Worm (Caenorhabditis elegans) whole organism, young adult: ENCODE results near the gene sra-37.
A peak's percentile ranks its signal among the peaks of the same experiment; 100 is the strongest.

Experiments
- B0261.1 ChIP-seq: sonication (generic microtip); optimal IDR thresholded peaks from 2 replicates; lab custom pipeline; 2016; ENCODE audit warnings: mild to moderate bottlenecking, missing genetic modification characterization, moderate library complexity, missing compliant biosample characterization
- B0336.3 ChIP-seq: fragments of 200-800 bp; sonication (Bioruptor generic); IDR thresholded peaks from 2 replicates; pipeline ENCODE4 v1.3.6; 2022; ENCODE audit warnings: missing genetic modification characterization, missing compliant biosample characterization
- C17E4.6 ChIP-seq: fragments of 200-800 bp; sonication (Bioruptor generic); IDR thresholded peaks from 2 replicates; pipeline ENCODE4 v1.3.6; 2022; ENCODE audit warnings: missing genetic modification reagents, missing genetic modification characterization, missing compliant biosample characterization
- F22D6.2 ChIP-seq: sonication (generic microtip); optimal IDR thresholded peaks from 2 replicates; lab custom pipeline; 2016; ENCODE audit warnings: mild to moderate bottlenecking, missing genetic modification characterization, missing compliant biosample characterization
- F33H1.4 ChIP-seq: fragments of 200-800 bp; sonication (Bioruptor generic); IDR thresholded peaks from 2 replicates; pipeline ENCODE4 v1.3.6; 2022; ENCODE audit warnings: missing genetic modification reagents, missing genetic modification characterization, missing compliant biosample characterization
- F57C9.4 ChIP-seq: sonication (generic microtip); optimal IDR thresholded peaks from 2 replicates; lab custom pipeline; 2017; ENCODE audit warnings: mild to moderate bottlenecking, missing genetic modification characterization, missing compliant biosample characterization
- T07F8.4 ChIP-seq: sonication (generic microtip); optimal IDR thresholded peaks from 2 replicates; lab custom pipeline; 2016; ENCODE audit warnings: mild to moderate bottlenecking, missing genetic modification characterization, moderate library complexity, missing compliant biosample characterization
- Y53F4B.3 ChIP-seq: fragments of 200-800 bp; sonication (Bioruptor generic); IDR thresholded peaks from 2 replicates; pipeline ENCODE4 v1.3.6; 2022; ENCODE audit warnings: missing genetic modification reagents, missing genetic modification characterization, missing compliant biosample characterization
- Y95B8A.8 ChIP-seq: fragments of 200-800 bp; sonication (Bioruptor generic); IDR thresholded peaks from 2 replicates; pipeline ENCODE4 v1.3.6; 2022; ENCODE audit warnings: missing genetic modification reagents, missing genetic modification characterization, missing compliant biosample characterization
- aptf-2 ChIP-seq: fragments of 200-800 bp; sonication (Bioruptor generic); conservative IDR thresholded peaks from 2 replicates; pipeline ENCODE4 v1.3.6; 2022; ENCODE audit warnings: missing genetic modification reagents, missing genetic modification characterization, missing compliant biosample characterization
- attf-5 ChIP-seq: fragments of 200-800 bp; sonication (Bioruptor generic); optimal IDR thresholded peaks from 2 replicates; lab custom pipeline; 2018; ENCODE audit warnings: mild to moderate bottlenecking, missing genetic modification characterization, missing compliant biosample characterization
- ceh-40 ChIP-seq: fragments of 200-800 bp; sonication (Bioruptor generic); IDR thresholded peaks from 2 replicates; pipeline ENCODE4 v1.3.6; 2022; ENCODE audit warnings: missing genetic modification characterization, missing compliant biosample characterization
- chd-7 ChIP-seq: sonication (generic microtip); optimal IDR thresholded peaks from 2 replicates; lab custom pipeline; 2016; ENCODE audit warnings: mild to moderate bottlenecking, missing genetic modification characterization, moderate library complexity, missing compliant biosample characterization
- ets-4 ChIP-seq: fragments of 200-800 bp; sonication (Bioruptor generic); optimal IDR thresholded peaks from 2 replicates; lab custom pipeline; 2018; ENCODE audit warnings: mild to moderate bottlenecking, missing genetic modification characterization, missing compliant biosample characterization
- hmg-1.2 ChIP-seq: fragments of 200-800 bp; sonication (Bioruptor generic); IDR thresholded peaks from 2 replicates; pipeline ENCODE4 v1.3.6; 2022; ENCODE audit warnings: missing genetic modification reagents, missing genetic modification characterization, missing compliant biosample characterization
- hmg-20 ChIP-seq: fragments of 200-800 bp; sonication (Bioruptor generic); IDR thresholded peaks from 2 replicates; pipeline ENCODE4 v1.3.6; 2022; ENCODE audit warnings: missing genetic modification reagents, missing genetic modification characterization, missing compliant biosample characterization
- lag-1 ChIP-seq: fragments of 200-800 bp; sonication (Bioruptor generic); IDR thresholded peaks from 2 replicates; pipeline ENCODE4 v1.3.6; 2022; ENCODE audit warnings: missing genetic modification reagents, missing genetic modification characterization, missing compliant biosample characterization
- let-607 ChIP-seq, 2 experiments: fragments of 200-800 bp in 1 of 2; sonication (Bioruptor generic) in 1 of 2; sonication (generic microtip) in 1 of 2; optimal IDR thresholded peaks; 2 replicates each; lab custom pipeline; 2016 to 2018; ENCODE audit warnings: mild to moderate bottlenecking in 2 of 2, missing compliant biosample characterization in 2 of 2, missing genetic modification characterization in 2 of 2, moderate library complexity in 2 of 2, missing genotype in 1 of 2
- lin-26 ChIP-seq: fragments of 200-800 bp; sonication (Bioruptor generic); IDR thresholded peaks from 2 replicates; pipeline ENCODE4 v1.3.6; 2022; ENCODE audit warnings: missing genetic modification reagents, missing genetic modification characterization, missing compliant biosample characterization
- lin-35 ChIP-seq, 3 experiments: fragments of 150-350 bp in 2 of 3; sonication (generic microtip) in 1 of 3; optimal IDR thresholded peaks; 2 replicates each; lab custom pipeline; 2014 to 2018; ENCODE audit warnings: missing biosample characterization in 3 of 3, missing genetic modification characterization in 3 of 3, missing genetic modification reagents in 3 of 3
- madf-10 ChIP-seq: sonication (generic microtip); optimal IDR thresholded peaks from 2 replicates; lab custom pipeline; 2016; ENCODE audit warnings: mild to moderate bottlenecking, missing genetic modification characterization, missing compliant biosample characterization
- nhr-27 ChIP-seq: fragments of 200-800 bp; sonication (Bioruptor generic); optimal IDR thresholded peaks from 2 replicates; lab custom pipeline; 2018; ENCODE audit warnings: mild to moderate bottlenecking, missing genetic modification characterization, moderate library complexity, missing compliant biosample characterization
- pbrm-1 ChIP-seq: fragments of 200-800 bp; sonication (Bioruptor generic); IDR thresholded peaks from 2 replicates; pipeline ENCODE4 v1.3.6; 2022; ENCODE audit warnings: missing genetic modification reagents, missing genetic modification characterization, missing compliant biosample characterization
- pha-4 ChIP-seq: fragments of 150-350 bp; sonication (generic microtip); optimal IDR thresholded peaks from 2 replicates; lab custom pipeline; 2014; ENCODE audit warnings: missing biosample characterization, missing genetic modification reagents, missing genetic modification characterization
- rcor-1 ChIP-seq: fragments of 200-800 bp; sonication (Bioruptor generic); IDR thresholded peaks from 2 replicates; pipeline ENCODE4 v1.3.6; 2022; ENCODE audit warnings: missing genetic modification reagents, missing genetic modification characterization, missing compliant biosample characterization
- rpc-1 ChIP-seq, 2 experiments: fragments of 150-350 bp in 1 of 2; sonication (generic microtip) in 1 of 2; optimal IDR thresholded peaks; 2 replicates each; lab custom pipeline; 2014 to 2018; ENCODE audit warnings: missing biosample characterization in 1 of 2, missing genetic modification characterization in 1 of 2, missing genetic modification reagents in 1 of 2, missing genotype in 1 of 2
- sdz-38 ChIP-seq: sonication (generic microtip); optimal IDR thresholded peaks from 2 replicates; lab custom pipeline; 2016; ENCODE audit warnings: missing genotype, missing genetic modification characterization, missing compliant biosample characterization
- sea-2 ChIP-seq: fragments of 200-800 bp; sonication (Bioruptor generic); IDR thresholded peaks from 2 replicates; pipeline ENCODE4 v1.3.6; 2022; ENCODE audit warnings: missing genetic modification characterization, missing compliant biosample characterization
- snpc-1.1 ChIP-seq: sonication (generic microtip); optimal IDR thresholded peaks from 2 replicates; lab custom pipeline; 2017; ENCODE audit warnings: missing genetic modification characterization, mild to moderate bottlenecking, missing compliant biosample characterization, antibody characterized with exemption, moderate library complexity, missing genotype, missing genetic modification reagents; ENCODE audit not compliant: insufficient read depth
- snpc-3.4 ChIP-seq: sonication (generic microtip); optimal IDR thresholded peaks from 2 replicates; lab custom pipeline; 2017; ENCODE audit warnings: missing genetic modification characterization, mild to moderate bottlenecking, missing compliant biosample characterization, antibody characterized with exemption, moderate library complexity, missing genotype, missing genetic modification reagents
- snpc-4 ChIP-seq, 5 experiments: fragments of 150-350 bp in 1 of 5; sonication (generic microtip) in 4 of 5; optimal IDR thresholded peaks; 2 replicates each; lab custom pipeline; 2014 to 2018; ENCODE audit warnings: missing genetic modification characterization in 5 of 5, missing biosample characterization in 3 of 5, antibody characterized with exemption in 2 of 5, mild to moderate bottlenecking in 2 of 5, missing compliant biosample characterization in 2 of 5, missing genotype in 2 of 5, moderate library complexity in 2 of 5, missing genetic modification reagents in 1 of 5
- sptf-2 ChIP-seq: fragments of 200-800 bp; sonication (Bioruptor generic); optimal IDR thresholded peaks from 2 replicates; lab custom pipeline; 2018; ENCODE audit warnings: mild to moderate bottlenecking, missing genetic modification characterization, missing compliant biosample characterization
- tbp1 ChIP-seq: fragments of 200-800 bp; sonication (Bioruptor generic); optimal IDR thresholded peaks from 2 replicates; lab custom pipeline; 2018; ENCODE audit warnings: mild to moderate bottlenecking, missing genetic modification characterization, missing compliant biosample characterization
- tlf-1 ChIP-seq: fragments of 200-800 bp; sonication (Bioruptor generic); optimal IDR thresholded peaks from 2 replicates; lab custom pipeline; 2018; ENCODE audit warnings: mild to moderate bottlenecking, missing genetic modification characterization, missing compliant biosample characterization
- xnd-1 ChIP-seq: sonication (generic microtip); optimal IDR thresholded peaks from 2 replicates; lab custom pipeline; 2016; ENCODE audit warnings: missing genotype, missing genetic modification reagents, missing genetic modification characterization, missing compliant biosample characterization
- zim-3 ChIP-seq: sonication (generic microtip); optimal IDR thresholded peaks from 2 replicates; lab custom pipeline; 2017; ENCODE audit warnings: mild to moderate bottlenecking, missing genetic modification characterization, moderate library complexity, missing compliant biosample characterization
- ztf-22 ChIP-seq: fragments of 200-800 bp; sonication (Bioruptor generic); optimal IDR thresholded peaks from 2 replicates; lab custom pipeline; 2018; ENCODE audit warnings: mild to moderate bottlenecking, missing genetic modification characterization, moderate library complexity, missing compliant biosample characterization
- ztf-26 ChIP-seq: sonication (generic microtip); optimal IDR thresholded peaks from 2 replicates; lab custom pipeline; 2017; ENCODE audit warnings: missing genetic modification characterization, missing compliant biosample characterization
- ztf-28 ChIP-seq: fragments of 200-800 bp; sonication (Bioruptor generic); IDR thresholded peaks from 2 replicates; pipeline ENCODE4 v1.3.6; 2022; ENCODE audit warnings: missing genetic modification reagents, missing genetic modification characterization, missing compliant biosample characterization

The sra-37 gene

ce11 chrX:13909850-13910249, 16.7 kb upstream of the sra-37 start, which contains the start of gene Y26E6A.3:
Gene Y26E6A.3, minus strand, starts transcription at chrX:13909950.
- TF ChIP-seq sea-2 (no peak), let-607 (tag; optimal IDR thresholded peaks at IDR 0.05; lab: Kevin White, UChicago) (no peak), pbrm-1 (GFP tag; lab: Robert Waterston, UW) (no peak)

ce11 chrX:13903769-13904168, 10.6 kb upstream of the sra-37 start:
- TF ChIP-seq lin-26 (GFP tag; lab: Robert Waterston, UW) (no peak), nhr-27 (tag; lab: Kevin White, UChicago) (no peak), tbp1 (GFP tag; lab: Kevin White, UChicago) (no peak)

ce11 chrX:13903328-13903727, 10.2 kb upstream of the sra-37 start, which contains the start of gene sra-39:
Gene sra-39, minus strand, starts transcription at chrX:13903428.
- no peak for TF ChIP-seq F33H1.4
- no peak for TF ChIP-seq Y53F4B.3 (GFP tag; lab: Robert Waterston, UW)
- TF ChIP-seq chd-7 (tag; lab: Kevin White, UChicago): no peak
- TF ChIP-seq, all 124 proteins: peak for 0

- TF ChIP-seq sea-2: no peak
- no peak for TF ChIP-seq ets-4 (GFP tag; lab: Kevin White, UChicago)
- TF ChIP-seq sptf-2 (GFP tag; lab: Kevin White, UChicago): no peak
- TF ChIP-seq tlf-1 (GFP tag; lab: Kevin White, UChicago): no peak
- TF ChIP-seq lin-35 (GFP tag; optimal IDR thresholded peaks at IDR 0.05; lab: Kevin White, UChicago): no peak
- TF ChIP-seq hmg-1.2: no peak
Observed at ce11 chrX:13900047-13900446, 6.9 kb upstream of the sra-37 start, which contains the start of gene sra-38. Gene sra-38, minus strand, starts transcription at chrX:13900147.

ce11 chrX:13886195-13886594, 7.0 kb downstream of the sra-37 start:
- TF ChIP-seq ztf-26: no peak
- no peak for TF ChIP-seq Y95B8A.8 (GFP tag; lab: Robert Waterston, UW)
- no peak for TF ChIP-seq F57C9.4
- peak; percentile 22 for TF ChIP-seq rpc-1 (optimal IDR thresholded peaks at IDR 0.05; lab: Kevin White, UChicago)
- TF ChIP-seq rpc-1 (tag; optimal IDR thresholded peaks at IDR 0.05; lab: Kevin White, UChicago): peak; percentile 55
- no peak for TF ChIP-seq madf-10 (tag; lab: Kevin White, UChicago)
- TF ChIP-seq ceh-40 (GFP tag; lab: Robert Waterston, UW): no peak
- no peak for TF ChIP-seq lag-1 (GFP tag; lab: Robert Waterston, UW)
- TF ChIP-seq ztf-28 (GFP tag; lab: Robert Waterston, UW): 0 out of 2 replicates have a peak, but pooled peaks have one; percentile 27
- no peak for TF ChIP-seq ztf-22
- TF ChIP-seq hmg-20 (GFP tag; lab: Robert Waterston, UW): 0 out of 2 replicates have a peak, but pooled peaks have one; percentile 17
- no peak for TF ChIP-seq F22D6.2
- TF ChIP-seq pha-4 (tag; lab: Kevin White, UChicago): no peak
- no peak for TF ChIP-seq tbp1 (GFP tag; lab: Kevin White, UChicago)
- TF ChIP-seq C17E4.6 (GFP tag; lab: Robert Waterston, UW): no peak
- TF ChIP-seq sdz-38 (tag; lab: Kevin White, UChicago): no peak
- TF ChIP-seq snpc-3.4 (tag; lab: Kevin White, UChicago): no peak
- no peak for TF ChIP-seq attf-5 (GFP tag; lab: Kevin White, UChicago)
- no peak for TF ChIP-seq hmg-1.2
- TF ChIP-seq snpc-1.1: no peak
- no peak for TF ChIP-seq T07F8.4 (tag; lab: Kevin White, UChicago)
- no peak for TF ChIP-seq F33H1.4
- 0 out of 2 replicates have a peak, but pooled peaks have one; percentile 41 for TF ChIP-seq rcor-1 (GFP tag; lab: Robert Waterston, UW)
- no peak for TF ChIP-seq ets-4 (GFP tag; lab: Kevin White, UChicago)
- TF ChIP-seq sptf-2 (GFP tag; lab: Kevin White, UChicago): peak; percentile 12
- TF ChIP-seq xnd-1: no peak
- no peak for TF ChIP-seq zim-3 (tag; lab: Kevin White, UChicago)
- no peak for TF ChIP-seq snpc-4 (GFP tag; optimal IDR thresholded peaks at IDR 0.05; lab: Kevin White, UChicago)
- no peak for TF ChIP-seq snpc-4 (tag; optimal IDR thresholded peaks at IDR 0.05; lab: Kevin White, UChicago)
- no peak for TF ChIP-seq B0336.3 (GFP tag; lab: Robert Waterston, UW)
- peak; percentile 2 for TF ChIP-seq B0261.1
- TF ChIP-seq aptf-2 (GFP tag; lab: Robert Waterston, UW): 0 out of 2 replicates have a peak, but pooled peaks have one; percentile 19
